Fruit fly (Drosophila melanogaster) whole organism, embryonic: ENCODE data around the gene CG31867.

Experiments
- Atf6 ChIP-seq: fragments of 200-800 bp; sonication (Bioruptor generic); IDR thresholded peaks from 2 replicates; pipeline ENCODE4 v1.3.6; 2022; ENCODE audit warnings: missing biosample characterization, missing genetic modification characterization
- BEAF-32 ChIP-seq: fragments of 200-800 bp; sonication (Bioruptor generic); optimal IDR thresholded peaks from 3 replicates; lab custom pipeline; 2017; ENCODE audit warnings: missing biosample characterization, missing genetic modification characterization, mild to moderate bottlenecking, moderate library complexity, missing genetic modification reagents
- CG10321 ChIP-seq: fragments of 200-800 bp; sonication (Bioruptor generic); IDR thresholded peaks from 2 replicates; pipeline ENCODE4 v1.3.6; 2022; ENCODE audit warnings: missing biosample characterization, missing genetic modification characterization
- CG12299 ChIP-seq: fragments of 200-800 bp; sonication (Bioruptor generic); optimal IDR thresholded peaks from 2 replicates; lab custom pipeline; 2018; ENCODE audit warnings: missing biosample characterization, mild to moderate bottlenecking, missing genetic modification characterization
- CG17829 ChIP-seq: fragments of 200-800 bp; optimal IDR thresholded peaks from 2 replicates; lab custom pipeline; 2019; ENCODE audit warnings: missing biosample characterization, mild to moderate bottlenecking, missing genetic modification characterization, moderate library complexity
- CG18476 ChIP-seq: fragments of 200-800 bp; sonication (Bioruptor generic); optimal IDR thresholded peaks from 2 replicates; lab custom pipeline; 2016; ENCODE audit warnings: missing biosample characterization, mild to moderate bottlenecking, missing genetic modification characterization
- CG18599 ChIP-seq: fragments of 200-800 bp; sonication (Bioruptor generic); optimal IDR thresholded peaks from 3 replicates; lab custom pipeline; 2017; ENCODE audit warnings: missing biosample characterization, missing genetic modification characterization, mild to moderate bottlenecking, moderate library complexity, missing genetic modification reagents
- CG30403 ChIP-seq: fragments of 200-800 bp; sonication (Bioruptor generic); optimal IDR thresholded peaks from 3 replicates; lab custom pipeline; 2016; ENCODE audit warnings: missing biosample characterization, missing genetic modification characterization
- CG31224 ChIP-seq: fragments of 200-800 bp; sonication (Bioruptor generic); IDR thresholded peaks from 2 replicates; pipeline ENCODE4 v1.3.6; 2022; ENCODE audit warnings: missing biosample characterization, missing genetic modification characterization
- CG33213 ChIP-seq: fragments of 200-800 bp; sonication (Bioruptor generic); optimal IDR thresholded peaks from 3 replicates; lab custom pipeline; 2016; ENCODE audit warnings: missing biosample characterization, missing genetic modification characterization
- CG4328 ChIP-seq: fragments of 200-800 bp; sonication (Bioruptor generic); optimal IDR thresholded peaks from 3 replicates; lab custom pipeline; 2017; ENCODE audit warnings: missing biosample characterization, missing genetic modification reagents, missing genetic modification characterization
- CG4404 ChIP-seq: fragments of 200-800 bp; sonication (Bioruptor generic); IDR thresholded peaks from 2 replicates; pipeline ENCODE4 v1.3.6; 2022; ENCODE audit warnings: missing biosample characterization, missing genetic modification characterization
- CG7357 ChIP-seq: fragments of 200-800 bp; sonication (Bioruptor generic); IDR thresholded peaks from 3 replicates; pipeline ENCODE4 v1.3.6; 2022; ENCODE audit warnings: missing biosample characterization, missing genetic modification characterization
- CG7556 ChIP-seq: fragments of 200-800 bp; sonication (Bioruptor generic); optimal IDR thresholded peaks from 2 replicates; lab custom pipeline; 2017; ENCODE audit warnings: missing biosample characterization, mild to moderate bottlenecking, missing genetic modification characterization
- CG7786 ChIP-seq: fragments of 200-800 bp; sonication (Bioruptor generic); optimal IDR thresholded peaks from 2 replicates; lab custom pipeline; 2016; ENCODE audit warnings: missing biosample characterization, missing genetic modification characterization
- CG9437 ChIP-seq: fragments of 200-800 bp; sonication (Bioruptor generic); optimal IDR thresholded peaks from 2 replicates; lab custom pipeline; 2018; ENCODE audit warnings: missing biosample characterization, mild to moderate bottlenecking, missing genetic modification characterization
- Dbx ChIP-seq: fragments of 200-800 bp; sonication (Bioruptor generic); IDR thresholded peaks from 3 replicates; pipeline ENCODE4 v1.3.6; 2022; ENCODE audit warnings: missing biosample characterization, missing genetic modification characterization
- Dek ChIP-seq: fragments of 200-800 bp; sonication (Bioruptor generic); optimal IDR thresholded peaks from 3 replicates; lab custom pipeline; 2019; ENCODE audit warnings: missing biosample characterization, mild to moderate bottlenecking, missing genetic modification characterization, moderate library complexity
- Fer3 ChIP-seq: fragments of 200-800 bp; sonication (Bioruptor generic); optimal IDR thresholded peaks from 2 replicates; lab custom pipeline; 2018; ENCODE audit warnings: missing biosample characterization, mild to moderate bottlenecking, missing genetic modification characterization, moderate library complexity
- H2.0 ChIP-seq: fragments of 200-800 bp; sonication (Bioruptor generic); IDR thresholded peaks from 2 replicates; pipeline ENCODE4 v1.3.6; 2022; ENCODE audit warnings: missing biosample characterization, missing genetic modification characterization
- Hmr ChIP-seq: fragments of 200-800 bp; sonication (Bioruptor generic); optimal IDR thresholded peaks from 3 replicates; lab custom pipeline; 2017; ENCODE audit warnings: mild to moderate bottlenecking, missing biosample characterization, missing genetic modification reagents, missing genetic modification characterization
- Max ChIP-seq: fragments of 200-800 bp; sonication (Bioruptor generic); optimal IDR thresholded peaks from 2 replicates; lab custom pipeline; 2016; ENCODE audit warnings: missing biosample characterization, mild to moderate bottlenecking, missing genetic modification characterization
- Med ChIP-seq: fragments of 200-800 bp; sonication (Bioruptor generic); peaks from one replicate; lab custom pipeline; 2016; ENCODE audit warnings: missing biosample characterization, missing genetic modification characterization, mild to moderate bottlenecking, inconsistent platforms, moderate library complexity
- Nf-YB ChIP-seq: fragments of 200-800 bp; sonication (Bioruptor generic); optimal IDR thresholded peaks from 3 replicates; lab custom pipeline; 2019; ENCODE audit warnings: missing biosample characterization, mild to moderate bottlenecking, missing genetic modification characterization, moderate library complexity
- Nf-YC ChIP-seq: fragments of 200-800 bp; optimal IDR thresholded peaks from 3 replicates; lab custom pipeline; 2019; ENCODE audit warnings: missing biosample characterization, mild to moderate bottlenecking, missing genetic modification characterization, moderate library complexity
- Taf1 ChIP-seq: fragments of 200-800 bp; sonication (Bioruptor generic); IDR thresholded peaks from 2 replicates; pipeline ENCODE4 v1.3.6; 2022; ENCODE audit warnings: missing biosample characterization, missing genetic modification characterization
- YL-1 ChIP-seq: fragments of 200-800 bp; sonication (Bioruptor generic); optimal IDR thresholded peaks from 3 replicates; lab custom pipeline; 2017; ENCODE audit warnings: missing biosample characterization, mild to moderate bottlenecking, missing genetic modification characterization
- ase ChIP-seq: fragments of 200-800 bp; sonication (Bioruptor generic); IDR thresholded peaks from 3 replicates; pipeline ENCODE4 v1.3.6; 2022; ENCODE audit warnings: missing biosample characterization, missing genetic modification characterization
- bbx ChIP-seq: fragments of 200-800 bp; sonication (Bioruptor generic); IDR thresholded peaks from 2 replicates; pipeline ENCODE4 v1.3.6; 2022; ENCODE audit warnings: missing biosample characterization, missing genetic modification characterization; ENCODE audit not compliant: partially characterized antibody
- corto ChIP-seq: fragments of 200-800 bp; sonication (Bioruptor generic); optimal IDR thresholded peaks from 2 replicates; lab custom pipeline; 2016; ENCODE audit warnings: missing biosample characterization, mild to moderate bottlenecking, missing genetic modification characterization, moderate library complexity
- dysf ChIP-seq: fragments of 200-800 bp; sonication (Bioruptor generic); IDR thresholded peaks from 3 replicates; pipeline ENCODE4 v1.3.6; 2022; ENCODE audit warnings: missing biosample characterization, missing genetic modification characterization
- eyg ChIP-seq: fragments of 200-800 bp; sonication (Bioruptor generic); optimal IDR thresholded peaks from 3 replicates; lab custom pipeline; 2016; ENCODE audit warnings: missing biosample characterization, missing genetic modification characterization
- gem ChIP-seq: fragments of 200-800 bp; sonication (Bioruptor generic); optimal IDR thresholded peaks from 2 replicates; lab custom pipeline; 2019; ENCODE audit warnings: missing biosample characterization, mild to moderate bottlenecking, missing genetic modification characterization, moderate library complexity
- ind ChIP-seq: fragments of 200-800 bp; sonication (Bioruptor generic); optimal IDR thresholded peaks from 3 replicates; lab custom pipeline; 2016; ENCODE audit warnings: missing biosample characterization, missing genetic modification characterization
- jigr1 ChIP-seq: fragments of 200-800 bp; sonication (Bioruptor generic); IDR thresholded peaks from 3 replicates; pipeline ENCODE4 v1.3.6; 2022; ENCODE audit warnings: missing biosample characterization, missing genetic modification characterization
- lmd ChIP-seq: fragments of 200-800 bp; sonication (Bioruptor generic); IDR thresholded peaks from 2 replicates; pipeline ENCODE4 v1.3.6; 2022; ENCODE audit warnings: missing biosample characterization, missing genetic modification characterization
- lov ChIP-seq, 2 experiments: fragments of 200-800 bp in 1 of 2; fragments of >200 bp in 1 of 2; sonication (Bioruptor generic) in 1 of 2; IDR thresholded peaks in 1 of 2; optimal IDR thresholded peaks in 1 of 2; 2 replicates in 1 of 2; 3 replicates in 1 of 2; pipeline versions ENCODE4 v1.3.6 to Lab custom; 2017 to 2022; ENCODE audit warnings: missing biosample characterization in 1 of 2, missing genetic modification characterization in 1 of 2
- mirr ChIP-seq: fragments of 200-800 bp; sonication (Bioruptor generic); optimal IDR thresholded peaks from 3 replicates; lab custom pipeline; 2018; ENCODE audit warnings: missing biosample characterization, mild to moderate bottlenecking, missing genetic modification characterization
- pan ChIP-seq, 4 experiments: fragments of >200 bp in 3 of 4; fragments of 200-800 bp in 1 of 4; sonication (Bioruptor generic) in 1 of 4; optimal IDR thresholded peaks in 3 of 4; IDR thresholded peaks in 1 of 4; 2 replicates each; pipeline versions ENCODE4 v1.3.6 to Lab custom; 2017 to 2022; ENCODE audit warnings: missing biosample characterization in 2 of 4, missing genetic modification characterization in 2 of 4, mixed read lengths in 1 of 4
- pfk ChIP-seq: fragments of 200-800 bp; sonication (Bioruptor generic); optimal IDR thresholded peaks from 2 replicates; lab custom pipeline; 2018; ENCODE audit warnings: missing biosample characterization, mild to moderate bottlenecking, missing genetic modification characterization, moderate library complexity
- psq ChIP-seq: fragments of 200-800 bp; sonication (Bioruptor generic); optimal IDR thresholded peaks from 2 replicates; lab custom pipeline; 2017; ENCODE audit warnings: missing biosample characterization, missing genetic modification characterization
- ranshi ChIP-seq: fragments of 200-800 bp; sonication (Bioruptor generic); IDR thresholded peaks from 2 replicates; pipeline ENCODE4 v1.3.6; 2022; ENCODE audit warnings: missing biosample characterization, missing genetic modification characterization
- sima ChIP-seq: fragments of 200-800 bp; sonication (Bioruptor generic); optimal IDR thresholded peaks from 2 replicates; lab custom pipeline; 2016; ENCODE audit warnings: missing biosample characterization, missing genetic modification characterization
- slbo ChIP-seq: fragments of 200-800 bp; sonication (Bioruptor generic); IDR thresholded peaks from 2 replicates; pipeline ENCODE4 v1.3.6; 2022; ENCODE audit warnings: missing biosample characterization, missing genetic modification characterization
- sqz ChIP-seq: fragments of 200-800 bp; sonication (Bioruptor generic); optimal IDR thresholded peaks from 3 replicates; lab custom pipeline; 2018; ENCODE audit warnings: missing biosample characterization, mild to moderate bottlenecking, missing genetic modification characterization
- tgo ChIP-seq: fragments of 200-800 bp; sonication (Bioruptor generic); IDR thresholded peaks from 3 replicates; pipeline ENCODE4 v1.3.6; 2022; ENCODE audit warnings: missing biosample characterization, missing genetic modification characterization
- wek ChIP-seq: fragments of 200-800 bp; sonication (Bioruptor generic); optimal IDR thresholded peaks from 3 replicates; lab custom pipeline; 2018; ENCODE audit warnings: missing biosample characterization, mild to moderate bottlenecking, missing genetic modification characterization, moderate library complexity
- wor ChIP-seq: fragments of 200-800 bp; sonication (Bioruptor generic); IDR thresholded peaks from 2 replicates; pipeline ENCODE4 v1.3.6; 2022; ENCODE audit warnings: missing biosample characterization, missing genetic modification characterization
- zfh2 ChIP-seq: fragments of 200-800 bp; sonication (Bioruptor generic); optimal IDR thresholded peaks from 2 replicates; lab custom pipeline; 2016; ENCODE audit warnings: missing biosample characterization, missing genetic modification characterization

CG31867 gene

DNA sequence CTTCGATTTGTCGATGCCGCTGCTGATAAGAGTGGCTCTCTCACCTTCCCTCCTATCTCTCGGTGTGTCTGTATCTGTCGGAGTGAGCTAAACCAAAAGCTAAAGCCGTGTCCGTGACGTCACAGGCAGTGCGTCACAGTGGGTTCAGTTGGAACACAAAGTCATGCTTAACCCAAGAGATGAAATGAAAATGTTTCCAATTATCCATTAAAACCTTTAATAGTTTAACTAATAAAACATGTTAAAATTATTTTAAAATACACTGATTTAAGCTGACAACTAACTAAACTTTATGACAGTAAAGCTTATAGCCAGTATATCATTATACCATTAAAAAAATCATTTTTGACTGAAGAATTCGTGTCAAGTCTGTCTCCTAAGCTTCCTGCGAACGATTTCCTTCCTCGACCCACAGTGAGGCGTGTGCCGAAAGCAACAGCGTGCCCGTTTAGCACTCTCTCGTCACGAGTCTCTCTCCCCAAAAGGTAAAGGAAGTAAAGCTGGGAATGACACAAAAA, 32.1 kb downstream of the CG31867 start, which contains the start of gene Idua (continued):
- TF ChIP-seq pfk (GFP tag; lab: Kevin White, UChicago) (no peak), Atf6 (GFP tag; lab: Robert Waterston, UW) (peak; percentile 75), wek (GFP tag; lab: Kevin White, UChicago) (peak; percentile 1), gem (tag; lab: Kevin White, UChicago) (no peak), psq (GFP tag; lab: Kevin White, UChicago) (peak; percentile 37), pan (optimal IDR thresholded peaks at IDR 0.05; lab: Kevin White, UChicago) (no peak), pan (GFP tag; optimal IDR thresholded peaks at IDR 0.05 in 1 of 2, IDR thresholded peaks at IDR 0.05 in 1 of 2) (peak in 1 of 2 experiments; percentile 72), bbx (GFP tag; lab: Robert Waterston, UW) (no peak), slbo (GFP tag; lab: Robert Waterston, UW) (peak; percentile 66), Dbx (GFP tag; lab: Robert Waterston, UW) (peak; percentile 37; the same call in 1 of the 3 replicates), CG10321 (GFP tag; lab: Robert Waterston, UW) (no peak), CG7556 (GFP tag; lab: Kevin White, UChicago) (peak; percentile 93), ase (GFP tag; lab: Robert Waterston, UW) (peak; percentile 67), CG18599 (peak; percentile 91), CG12299 (peak; percentile 68), zfh2 (GFP tag; lab: Kevin White, UChicago) (peak; percentile 20), YL-1 (GFP tag; lab: Kevin White, UChicago) (peak; percentile 26), corto (peak; percentile 14), lov (optimal IDR thresholded peaks at IDR 0.05; lab: Kevin White, UChicago) (no peak), lov (GFP tag; IDR thresholded peaks at IDR 0.05; lab: Robert Waterston, UW) (no peak), jigr1 (0 out of 3 replicates have a peak, but pooled peaks have one; percentile 32), Fer3 (tag; lab: Kevin White, UChicago) (peak; percentile 53), Hmr (GFP tag; lab: Kevin White, UChicago) (peak; percentile 91), eyg (no peak), CG4328 (peak; percentile 41), BEAF-32 (GFP tag; lab: Kevin White, UChicago) (no peak), CG31224 (0 out of 2 replicates have a peak, but pooled peaks have one; percentile 30), sima (GFP tag; lab: Kevin White, UChicago) (no peak), tgo (GFP tag; lab: Robert Waterston, UW) (peak; percentile 57), lmd (GFP tag; lab: Robert Waterston, UW) (peak; percentile 49), sqz (GFP tag; lab: Kevin White, UChicago) (no peak), mirr (GFP tag; lab: Kevin White, UChicago) (no peak), ind (GFP tag; lab: Kevin White, UChicago) (peak; percentile 61), Dek (tag; lab: Kevin White, UChicago) (peak; percentile 63), wor (GFP tag; lab: Robert Waterston, UW) (no peak), CG4404 (GFP tag; lab: Robert Waterston, UW) (0 out of 2 replicates have a peak, but pooled peaks have one; percentile 24), CG30403 (peak; percentile 77), Nf-YC (no peak), ranshi (GFP tag; lab: Robert Waterston, UW) (0 out of 2 replicates have a peak, but pooled peaks have one; percentile 18), CG17829 (tag; lab: Kevin White, UChicago) (peak; percentile 58), dysf (GFP tag; lab: Robert Waterston, UW) (peak; percentile 66; the same call in 2 of the 3 replicates), CG9437 (GFP tag; lab: Kevin White, UChicago) (peak; percentile 57), CG18476 (peak; percentile 48), Med (GFP tag; lab: Kevin White, UChicago) (peak; percentile 82), Taf1 (GFP tag; lab: Robert Waterston, UW) (no peak), Nf-YB (GFP tag; lab: Kevin White, UChicago) (peak; percentile 45), CG33213 (GFP tag; lab: Kevin White, UChicago) (no peak), CG7786 (GFP tag; lab: Kevin White, UChicago) (no peak), Max (GFP tag; lab: Kevin White, UChicago) (peak; percentile 58), H2.0 (GFP tag; lab: Robert Waterston, UW) (peak; percentile 31; the same call in 1 of the 2 replicates), CG7357 (peak; percentile 60; the same call in 1 of the 3 replicates)
